Fruit fly (Drosophila melanogaster) whole organism, embryonic: ENCODE results near the gene CG3587.
A peak's percentile ranks its signal among the peaks of the same experiment; 100 is the strongest.

Experiments
- Atf3 ChIP-seq: fragments of 200-800 bp; sonication (Bioruptor generic); optimal IDR thresholded peaks from 3 replicates; lab custom pipeline; 2016; ENCODE audit warnings: missing biosample characterization, missing genetic modification characterization
- BtbVII ChIP-seq: fragments of 200-800 bp; sonication (Bioruptor generic); optimal IDR thresholded peaks from 3 replicates; lab custom pipeline; 2017; ENCODE audit warnings: missing biosample characterization, mild to moderate bottlenecking, missing genetic modification characterization
- CG10979 ChIP-seq: fragments of 200-800 bp; sonication (Bioruptor generic); optimal IDR thresholded peaks from 2 replicates; lab custom pipeline; 2018; ENCODE audit warnings: missing biosample characterization, mild to moderate bottlenecking, missing genetic modification characterization, moderate library complexity
- CG12155 ChIP-seq: fragments of 200-800 bp; sonication (Bioruptor generic); optimal IDR thresholded peaks from 3 replicates; lab custom pipeline; 2016; ENCODE audit warnings: missing biosample characterization, missing genetic modification characterization
- CG12744 ChIP-seq: fragments of 200-800 bp; sonication (Bioruptor generic); optimal IDR thresholded peaks from 2 replicates; lab custom pipeline; 2016; ENCODE audit warnings: missing biosample characterization, missing genetic modification characterization
- CG12942 ChIP-seq: fragments of 200-800 bp; sonication (Bioruptor generic); optimal IDR thresholded peaks from 3 replicates; lab custom pipeline; 2016; ENCODE audit warnings: missing biosample characterization, missing genetic modification characterization
- CG15011 ChIP-seq: fragments of 200-800 bp; sonication (Bioruptor generic); optimal IDR thresholded peaks from 3 replicates; lab custom pipeline; 2018; ENCODE audit warnings: missing biosample characterization, mild to moderate bottlenecking, missing genetic modification characterization
- CG15073 ChIP-seq: fragments of 200-800 bp; sonication (Bioruptor generic); optimal IDR thresholded peaks from 2 replicates; lab custom pipeline; 2016; ENCODE audit warnings: missing biosample characterization, missing genetic modification characterization
- CG1529 ChIP-seq: fragments of 200-800 bp; sonication (Bioruptor generic); optimal IDR thresholded peaks from 3 replicates; lab custom pipeline; 2018; ENCODE audit warnings: missing biosample characterization, missing genetic modification characterization
- CG16813 ChIP-seq: fragments of 200-800 bp; sonication (Bioruptor generic); IDR thresholded peaks from 3 replicates; pipeline ENCODE4 v1.3.6; 2022; ENCODE audit warnings: missing biosample characterization, missing genetic modification characterization; ENCODE audit not compliant: partially characterized antibody
- CG17912 ChIP-seq: fragments of 200-800 bp; sonication (Bioruptor generic); optimal IDR thresholded peaks from 2 replicates; lab custom pipeline; 2018; ENCODE audit warnings: missing biosample characterization, mild to moderate bottlenecking, missing genetic modification characterization
- CG33557 ChIP-seq: fragments of 200-800 bp; sonication (Bioruptor generic); optimal IDR thresholded peaks from 2 replicates; lab custom pipeline; 2019; ENCODE audit warnings: missing biosample characterization, mild to moderate bottlenecking, missing genetic modification characterization, moderate library complexity
- CG34422 ChIP-seq: fragments of 200-800 bp; sonication (Bioruptor generic); IDR thresholded peaks from 3 replicates; pipeline ENCODE4 v1.3.6; 2022; ENCODE audit warnings: missing biosample characterization, missing genetic modification characterization
- CG3838 ChIP-seq: fragments of 200-800 bp; sonication (Bioruptor generic); optimal IDR thresholded peaks from 3 replicates; lab custom pipeline; 2016; ENCODE audit warnings: missing biosample characterization, missing genetic modification characterization
- CG4730 ChIP-seq: fragments of 200-800 bp; sonication (Bioruptor generic); IDR thresholded peaks from 2 replicates; pipeline ENCODE4 v1.3.6; 2022; ENCODE audit warnings: missing biosample characterization, missing genetic modification characterization
- CG6791 ChIP-seq: fragments of 200-800 bp; sonication (Bioruptor generic); IDR thresholded peaks from 3 replicates; pipeline ENCODE4 v1.3.6; 2022; ENCODE audit warnings: missing biosample characterization, missing genetic modification characterization; ENCODE audit not compliant: partially characterized antibody
- CG6813 ChIP-seq: fragments of 200-800 bp; sonication (Bioruptor generic); optimal IDR thresholded peaks from 2 replicates; lab custom pipeline; 2017; ENCODE audit warnings: missing biosample characterization, missing genetic modification characterization, mild to moderate bottlenecking, moderate library complexity, missing genetic modification reagents
- CG8290 ChIP-seq, 3 experiments: fragments of 200-800 bp; sonication (Bioruptor generic); optimal IDR thresholded peaks; 2 replicates each; lab custom pipeline; 2016 to 2019; ENCODE audit warnings: missing biosample characterization in 3 of 3, missing genetic modification characterization in 3 of 3, mild to moderate bottlenecking in 2 of 3, moderate library complexity in 1 of 3
- CG8765 ChIP-seq: fragments of 200-800 bp; sonication (Bioruptor generic); IDR thresholded peaks from 2 replicates; pipeline ENCODE4 v1.3.6; 2022; ENCODE audit warnings: missing biosample characterization, missing genetic modification characterization
- CG9215 ChIP-seq: fragments of 200-800 bp; sonication (Bioruptor generic); IDR thresholded peaks from 2 replicates; pipeline ENCODE4 v1.3.6; 2022; ENCODE audit warnings: missing biosample characterization, missing genetic modification characterization
- D19B ChIP-seq: fragments of 200-800 bp; sonication (Bioruptor generic); optimal IDR thresholded peaks from 2 replicates; lab custom pipeline; 2017; ENCODE audit warnings: missing biosample characterization, mild to moderate bottlenecking, missing genetic modification characterization
- Dek ChIP-seq: fragments of 200-800 bp; sonication (Bioruptor generic); optimal IDR thresholded peaks from 3 replicates; lab custom pipeline; 2019; ENCODE audit warnings: missing biosample characterization, mild to moderate bottlenecking, missing genetic modification characterization, moderate library complexity
- Doc3 ChIP-seq: fragments of 200-800 bp; sonication (Bioruptor generic); IDR thresholded peaks from 3 replicates; pipeline ENCODE4 v1.3.6; 2022; ENCODE audit warnings: missing biosample characterization, missing genetic modification characterization; ENCODE audit not compliant: partially characterized antibody
- HHEX ChIP-seq: fragments of 200-800 bp; sonication (Bioruptor generic); optimal IDR thresholded peaks from 3 replicates; lab custom pipeline; 2017; ENCODE audit warnings: missing biosample characterization, mild to moderate bottlenecking, missing genetic modification characterization, missing genetic modification reagents
- Hr3 ChIP-seq: fragments of 200-800 bp; sonication (Bioruptor generic); optimal IDR thresholded peaks from 3 replicates; lab custom pipeline; 2016; ENCODE audit warnings: missing biosample characterization, missing genetic modification characterization
- MTF-1 ChIP-seq: fragments of 200-800 bp; sonication (Bioruptor generic); optimal IDR thresholded peaks from 2 replicates; lab custom pipeline; 2018; ENCODE audit warnings: missing biosample characterization, mild to moderate bottlenecking, missing genetic modification characterization, borderline replicate concordance
- Med ChIP-seq: fragments of 200-800 bp; sonication (Bioruptor generic); peaks from one replicate; lab custom pipeline; 2016; ENCODE audit warnings: missing biosample characterization, missing genetic modification characterization, mild to moderate bottlenecking, inconsistent platforms, moderate library complexity
- NC2α ChIP-seq: fragments of 200-800 bp; sonication (Bioruptor generic); optimal IDR thresholded peaks from 2 replicates; lab custom pipeline; 2016; ENCODE audit warnings: missing biosample characterization, missing genetic modification characterization
- Nf-YC ChIP-seq: fragments of 200-800 bp; optimal IDR thresholded peaks from 3 replicates; lab custom pipeline; 2019; ENCODE audit warnings: missing biosample characterization, mild to moderate bottlenecking, missing genetic modification characterization, moderate library complexity
- Ssrp ChIP-seq: fragments of 200-800 bp; sonication (Bioruptor generic); optimal IDR thresholded peaks from 2 replicates; lab custom pipeline; 2018; ENCODE audit warnings: missing biosample characterization, mild to moderate bottlenecking, missing genetic modification characterization, moderate library complexity
- ara ChIP-seq: fragments of 200-800 bp; sonication (Bioruptor generic); IDR thresholded peaks from 2 replicates; pipeline ENCODE4 v1.3.6; 2022; ENCODE audit warnings: missing biosample characterization, missing genetic modification characterization
- chm ChIP-seq: fragments of 200-800 bp; sonication (Bioruptor generic); IDR thresholded peaks from 2 replicates; pipeline ENCODE4 v1.3.6; 2022; ENCODE audit warnings: missing biosample characterization, missing genetic modification characterization
- dati ChIP-seq: fragments of 200-800 bp; sonication (Bioruptor generic); IDR thresholded peaks from 2 replicates; pipeline ENCODE4 v1.3.6; 2022; ENCODE audit warnings: missing biosample characterization, missing genetic modification characterization
- dmrt99B ChIP-seq: fragments of 200-800 bp; sonication (Bioruptor generic); optimal IDR thresholded peaks from 2 replicates; lab custom pipeline; 2018; ENCODE audit warnings: missing biosample characterization, mild to moderate bottlenecking, missing genetic modification characterization, moderate library complexity
- exex ChIP-seq: fragments of 200-800 bp; sonication (Bioruptor generic); optimal IDR thresholded peaks from 4 replicates; lab custom pipeline; 2018; ENCODE audit warnings: missing biosample characterization, mild to moderate bottlenecking, missing genetic modification characterization, moderate library complexity
- fd96Cb ChIP-seq: fragments of 200-800 bp; sonication (Bioruptor generic); optimal IDR thresholded peaks from 2 replicates; lab custom pipeline; 2018; ENCODE audit warnings: missing biosample characterization, mild to moderate bottlenecking, missing genetic modification characterization, moderate library complexity
- her ChIP-seq: fragments of 200-800 bp; sonication (Bioruptor generic); optimal IDR thresholded peaks from 2 replicates; lab custom pipeline; 2016; ENCODE audit warnings: missing biosample characterization, missing genetic modification characterization
- hth ChIP-seq: fragments of >200 bp; optimal IDR thresholded peaks from 2 replicates; lab custom pipeline; 2017; ENCODE audit warnings: inconsistent platforms
- lola ChIP-seq, 3 experiments: fragments of >200 bp in 2 of 3; fragments of 200-800 bp in 1 of 3; sonication (Bioruptor generic) in 1 of 3; optimal IDR thresholded peaks; 2 replicates each; lab custom pipeline; 2017 to 2019; ENCODE audit warnings: missing biosample characterization in 3 of 3, missing genetic modification characterization in 3 of 3, mild to moderate bottlenecking in 1 of 3, moderate library complexity in 1 of 3
- luna ChIP-seq: fragments of 200-800 bp; sonication (Bioruptor generic); optimal IDR thresholded peaks from 2 replicates; lab custom pipeline; 2016; ENCODE audit warnings: missing biosample characterization, missing genetic modification characterization
- nau ChIP-seq: fragments of 200-800 bp; sonication (Bioruptor generic); optimal IDR thresholded peaks from 3 replicates; lab custom pipeline; 2017; ENCODE audit warnings: missing biosample characterization, mild to moderate bottlenecking, missing genetic modification characterization, missing genetic modification reagents
- oc ChIP-seq: fragments of 200-800 bp; sonication (Bioruptor generic); optimal IDR thresholded peaks from 2 replicates; lab custom pipeline; 2018; ENCODE audit warnings: missing biosample characterization, mild to moderate bottlenecking, missing genetic modification characterization, moderate library complexity
- pb ChIP-seq: fragments of 200-800 bp; sonication (Bioruptor generic); optimal IDR thresholded peaks from 3 replicates; lab custom pipeline; 2016; ENCODE audit warnings: missing biosample characterization, missing genetic modification characterization
- rib ChIP-seq: fragments of 200-800 bp; sonication (Bioruptor generic); IDR thresholded peaks from 2 replicates; pipeline ENCODE4 v1.3.6; 2022; ENCODE audit warnings: missing biosample characterization, missing genetic modification characterization
- sd ChIP-seq: fragments of 200-800 bp; sonication (Bioruptor generic); optimal IDR thresholded peaks from 3 replicates; lab custom pipeline; 2018; ENCODE audit warnings: missing biosample characterization, mild to moderate bottlenecking, missing genetic modification characterization, moderate library complexity
- sqz ChIP-seq: fragments of 200-800 bp; sonication (Bioruptor generic); optimal IDR thresholded peaks from 3 replicates; lab custom pipeline; 2018; ENCODE audit warnings: missing biosample characterization, mild to moderate bottlenecking, missing genetic modification characterization
- sr ChIP-seq: fragments of 200-800 bp; sonication (Bioruptor generic); IDR thresholded peaks from 3 replicates; pipeline ENCODE4 v1.3.6; 2022; ENCODE audit warnings: missing biosample characterization, missing genetic modification characterization
- unpg ChIP-seq: fragments of 200-800 bp; sonication (Bioruptor generic); optimal IDR thresholded peaks from 3 replicates; lab custom pipeline; 2018; ENCODE audit warnings: missing biosample characterization, mild to moderate bottlenecking, missing genetic modification characterization, moderate library complexity
- usp ChIP-seq: fragments of >200 bp; optimal IDR thresholded peaks from 2 replicates; lab custom pipeline; 2017; ENCODE audit warnings: missing biosample characterization, missing genetic modification characterization
- yki ChIP-seq: fragments of >200 bp; optimal IDR thresholded peaks from 3 replicates; lab custom pipeline; 2018
- zfh1 ChIP-seq: fragments of 200-800 bp; sonication (Bioruptor generic); IDR thresholded peaks from 3 replicates; pipeline ENCODE4 v1.3.6; 2022; ENCODE audit warnings: missing biosample characterization, missing genetic modification characterization

The CG3587 gene

dm6 chrX:1940020-1940419 lies at the start of gene CG3587, which contains the start of gene CG3857 (continued):
- TF ChIP-seq lola (GFP tag; optimal IDR thresholded peaks at IDR 0.05; lab: Kevin White, UChicago) = peak in 1 of 3 experiments; percentile 67
- no peak for TF ChIP-seq luna (GFP tag; lab: Kevin White, UChicago)
- peak; percentile 70 for TF ChIP-seq Dek (tag; lab: Kevin White, UChicago)
- TF ChIP-seq Hr3 (GFP tag; lab: Kevin White, UChicago) = peak; percentile 75
- TF ChIP-seq HHEX (GFP tag; lab: Kevin White, UChicago) = peak; percentile 63
- TF ChIP-seq CG4730 (GFP tag; lab: Robert Waterston, UW) = peak; percentile 64
- TF ChIP-seq CG8765 (GFP tag; lab: Robert Waterston, UW) = peak; percentile 58
- TF ChIP-seq pb = peak; percentile 76
- peak; percentile 77 for TF ChIP-seq zfh1 (GFP tag; lab: Robert Waterston, UW)
- no peak for TF ChIP-seq Doc3 (GFP tag; lab: Robert Waterston, UW)
- TF ChIP-seq CG15073 (GFP tag; lab: Kevin White, UChicago) = no peak
- TF ChIP-seq unpg (GFP tag; lab: Kevin White, UChicago) = peak; percentile 57
- peak; percentile 28 for TF ChIP-seq CG15011 (GFP tag; lab: Kevin White, UChicago)
- no peak for TF ChIP-seq CG6813
- TF ChIP-seq Atf3 (GFP tag; lab: Kevin White, UChicago) = peak; percentile 75
- TF ChIP-seq sqz = no peak
- TF ChIP-seq CG12942 = peak; percentile 71
- peak; percentile 68 for TF ChIP-seq sd
- TF ChIP-seq usp = no peak
- TF ChIP-seq CG9215 (GFP tag; lab: Robert Waterston, UW) = peak; percentile 77
- TF ChIP-seq chm (GFP tag; lab: Robert Waterston, UW) = no peak
- peak; percentile 25 for TF ChIP-seq BtbVII (GFP tag; lab: Kevin White, UChicago)
- no peak for TF ChIP-seq CG6791 (GFP tag; lab: Robert Waterston, UW)
- TF ChIP-seq rib (GFP tag; lab: Robert Waterston, UW) = no peak
- TF ChIP-seq CG8290 (GFP tag; optimal IDR thresholded peaks at IDR 0.05; lab: Kevin White, UChicago) = peak; percentile 79
- peak; percentile 57 to 70 for TF ChIP-seq CG8290 (tag; optimal IDR thresholded peaks at IDR 0.05; lab: Kevin White, UChicago)
- TF ChIP-seq Med (GFP tag; lab: Kevin White, UChicago) = peak; percentile 97
- TF ChIP-seq CG10979 (tag; lab: Kevin White, UChicago) = peak; percentile 54
- TF ChIP-seq nau (GFP tag; lab: Kevin White, UChicago) = no peak
- TF ChIP-seq CG16813 (GFP tag; lab: Robert Waterston, UW) = no peak
- TF ChIP-seq MTF-1 (GFP tag; lab: Kevin White, UChicago) = no peak
- TF ChIP-seq NC2α (GFP tag; lab: Kevin White, UChicago) = peak; percentile 45
- peak; percentile 71 for TF ChIP-seq Ssrp
- TF ChIP-seq D19B = peak; percentile 48
- no peak for TF ChIP-seq dati (GFP tag; lab: Robert Waterston, UW)
- peak; percentile 39 for TF ChIP-seq oc
- peak; percentile 8 for TF ChIP-seq exex (tag; lab: Kevin White, UChicago)
- TF ChIP-seq CG33557 = peak; percentile 54
- no peak for TF ChIP-seq CG3838 (GFP tag; lab: Kevin White, UChicago)
- TF ChIP-seq yki (lab: Kevin White, UChicago) = no peak
- TF ChIP-seq CG12155 (GFP tag; lab: Kevin White, UChicago) = peak; percentile 68
- 0 out of 3 replicates have a peak, but pooled peaks have one; percentile 4 for TF ChIP-seq sr (GFP tag; lab: Robert Waterston, UW)
- TF ChIP-seq her = peak; percentile 77
- peak; percentile 51 for TF ChIP-seq Nf-YC (tag; lab: Kevin White, UChicago)
- peak; percentile 62; the same call in 2 of the 3 replicates for TF ChIP-seq CG34422 (GFP tag; lab: Robert Waterston, UW)
- no peak for TF ChIP-seq hth (lab: Kevin White, UChicago)
- peak; percentile 33 for TF ChIP-seq CG12744 (GFP tag; lab: Kevin White, UChicago)
- TF ChIP-seq dmrt99B (tag; lab: Kevin White, UChicago) = peak; percentile 62
- TF ChIP-seq ara (GFP tag; lab: Robert Waterston, UW) = no peak
- no peak for TF ChIP-seq CG17912
- TF ChIP-seq fd96Cb = peak; percentile 47
- peak; percentile 55 for TF ChIP-seq CG1529 (GFP tag; lab: Kevin White, UChicago)
